Fruit fly (Drosophila melanogaster) whole organism, pupa: Measurements from ENCODE around the gene AstA-R1.

Experiments used
- CG10348 ChIP-seq: fragments of 200-800 bp; sonication (Bioruptor generic); IDR thresholded peaks from 2 replicates; pipeline ENCODE4 v1.3.6; 2022; ENCODE audit warnings: missing biosample characterization, missing genetic modification characterization
- CG12605 ChIP-seq: fragments of 200-800 bp; sonication (Bioruptor generic); IDR thresholded peaks from 2 replicates; pipeline ENCODE4 v1.3.6; 2022; ENCODE audit warnings: missing biosample characterization, missing genetic modification characterization
- CG13204 ChIP-seq: fragments of 200-800 bp; sonication (Bioruptor generic); optimal IDR thresholded peaks from 2 replicates; lab custom pipeline; 2018; ENCODE audit warnings: missing biosample characterization, mild to moderate bottlenecking, missing genetic modification characterization, moderate library complexity
- CG14655 ChIP-seq: fragments of 200-800 bp; sonication (Bioruptor generic); optimal IDR thresholded peaks from 3 replicates; lab custom pipeline; 2017; ENCODE audit warnings: mild to moderate bottlenecking, missing biosample characterization, missing genetic modification reagents, missing genetic modification characterization
- CG15710 ChIP-seq: fragments of 200-800 bp; sonication (Bioruptor generic); optimal IDR thresholded peaks from 2 replicates; lab custom pipeline; 2018; ENCODE audit warnings: missing biosample characterization, mild to moderate bottlenecking, missing genetic modification characterization, moderate library complexity
- CG17806 ChIP-seq: fragments of 200-800 bp; sonication (Bioruptor generic); optimal IDR thresholded peaks from 2 replicates; lab custom pipeline; 2018; ENCODE audit warnings: missing biosample characterization, mild to moderate bottlenecking, missing genetic modification characterization, moderate library complexity
- CG32121 ChIP-seq: fragments of 200-800 bp; sonication (Bioruptor generic); IDR thresholded peaks from 2 replicates; pipeline ENCODE4 v1.3.6; 2022; ENCODE audit warnings: missing biosample characterization, missing genetic modification characterization
- CG34367 ChIP-seq: fragments of 200-800 bp; sonication (Bioruptor generic); optimal IDR thresholded peaks from 2 replicates; lab custom pipeline; 2018; ENCODE audit warnings: missing biosample characterization, mild to moderate bottlenecking, missing genetic modification characterization
- CG4496 ChIP-seq: fragments of 200-800 bp; sonication (Bioruptor generic); IDR thresholded peaks from 3 replicates; pipeline ENCODE4 v1.3.6; 2022; ENCODE audit warnings: missing biosample characterization, missing genetic modification characterization
- CG8159 ChIP-seq: fragments of 200-800 bp; sonication (Bioruptor generic); optimal IDR thresholded peaks from 3 replicates; lab custom pipeline; 2018; ENCODE audit warnings: missing biosample characterization, mild to moderate bottlenecking, missing genetic modification characterization, moderate library complexity
- CG8301 ChIP-seq: fragments of 200-800 bp; sonication (Bioruptor generic); optimal IDR thresholded peaks from 2 replicates; lab custom pipeline; 2018; ENCODE audit warnings: missing biosample characterization, mild to moderate bottlenecking, missing genetic modification characterization
- CG9948 ChIP-seq: fragments of 200-800 bp; sonication (Bioruptor generic); optimal IDR thresholded peaks from 2 replicates; lab custom pipeline; 2018; ENCODE audit warnings: missing biosample characterization, mild to moderate bottlenecking, missing genetic modification characterization, moderate library complexity
- D1 ChIP-seq: fragments of 200-800 bp; sonication (Bioruptor generic); optimal IDR thresholded peaks from 2 replicates; lab custom pipeline; 2018; ENCODE audit warnings: missing biosample characterization, mild to moderate bottlenecking, missing genetic modification characterization, moderate library complexity
- EcR ChIP-seq: fragments of 200-800 bp; sonication (Bioruptor generic); optimal IDR thresholded peaks from 3 replicates; lab custom pipeline; 2019; ENCODE audit warnings: missing biosample characterization, missing genetic modification characterization, mild to moderate bottlenecking, moderate library complexity, missing genetic modification reagents
- Ets98B ChIP-seq: fragments of 200-800 bp; sonication (Bioruptor generic); IDR thresholded peaks from 2 replicates; pipeline ENCODE4 v1.3.6; 2022; ENCODE audit warnings: missing biosample characterization, missing genetic modification characterization
- Pif1A ChIP-seq: fragments of 200-800 bp; sonication (Bioruptor generic); optimal IDR thresholded peaks from 3 replicates; lab custom pipeline; 2016; ENCODE audit warnings: missing biosample characterization, missing genetic modification characterization
- Pif1B ChIP-seq: fragments of 200-800 bp; sonication (Bioruptor generic); optimal IDR thresholded peaks from 3 replicates; lab custom pipeline; 2016; ENCODE audit warnings: missing biosample characterization, missing genetic modification characterization
- Snoo ChIP-seq: fragments of 200-800 bp; sonication (Bioruptor generic); optimal IDR thresholded peaks from 3 replicates; lab custom pipeline; 2017; ENCODE audit warnings: missing biosample characterization, mild to moderate bottlenecking, missing genetic modification characterization, inconsistent platforms
- fd96Ca ChIP-seq: fragments of 200-800 bp; sonication (Bioruptor generic); IDR thresholded peaks from 3 replicates; pipeline ENCODE4 v1.3.6; 2022; ENCODE audit warnings: missing biosample characterization, missing genetic modification characterization
- gl ChIP-seq: fragments of 200-800 bp; sonication (Bioruptor generic); optimal IDR thresholded peaks from 2 replicates; lab custom pipeline; 2018; ENCODE audit warnings: missing biosample characterization, mild to moderate bottlenecking, missing genetic modification characterization
- rn ChIP-seq: fragments of 200-800 bp; sonication (Bioruptor generic); IDR thresholded peaks from 2 replicates; pipeline ENCODE4 v1.3.6; 2022; ENCODE audit warnings: missing biosample characterization, missing genetic modification characterization

Gene AstA-R1

DNA sequence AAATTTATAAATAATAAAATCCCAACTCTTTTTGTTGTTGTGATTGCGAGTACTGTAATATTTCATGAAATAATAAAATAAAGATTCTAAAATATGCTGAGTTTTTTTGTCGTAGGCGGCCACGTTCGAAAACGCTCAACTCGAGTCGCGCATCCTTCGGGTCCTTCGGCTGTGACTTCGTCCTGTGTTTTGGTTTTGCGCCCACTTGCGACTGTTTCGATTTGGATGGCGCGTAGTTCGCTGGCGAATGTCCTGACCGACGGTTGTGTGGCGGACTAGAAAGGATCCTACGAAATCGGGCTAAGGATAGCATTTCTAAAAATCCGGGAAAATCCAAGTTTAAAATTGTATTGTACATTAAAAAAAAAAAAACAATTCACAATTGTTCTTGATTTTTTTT, at the start of gene AstA-R1:
Gene AstA-R1 (plus strand): TSS at position 231 of the 400 bp plus-strand sequence.
- no peak for TF ChIP-seq CG14655 (GFP tag; lab: Kevin White, UChicago)
- no peak for TF ChIP-seq fd96Ca (GFP tag; lab: Robert Waterston, UW)
- TF ChIP-seq rn (GFP tag; lab: Robert Waterston, UW), result no peak
- no peak for TF ChIP-seq gl (tag; lab: Kevin White, UChicago)

dm6 chrX:3530696-3531095, 43.6 kb upstream of the AstA-R1 start:
- TF ChIP-seq CG34367 (no peak), CG12605 (GFP tag; lab: Robert Waterston, UW) (no peak), D1 (no peak), CG17806 (tag; lab: Kevin White, UChicago) (no peak)

- TF ChIP-seq Pif1B (GFP tag; lab: Kevin White, UChicago) (peak; percentile 22), CG14655 (GFP tag; lab: Kevin White, UChicago) (no peak), Ets98B (GFP tag; lab: Robert Waterston, UW) (peak; percentile 21; the same call in 1 of the 2 replicates), D1 (no peak), CG4496 (peak; percentile 53; the same call in 2 of the 3 replicates), fd96Ca (GFP tag; lab: Robert Waterston, UW) (0 out of 3 replicates have a peak, but pooled peaks have one; percentile 22)
Measured at dm6 chrX:3538775-3539174, 35.6 kb upstream of the AstA-R1 start.

- peak; percentile 96 for TF ChIP-seq CG8301 (tag; lab: Kevin White, UChicago)
- TF ChIP-seq Ets98B (GFP tag; lab: Robert Waterston, UW), result peak; percentile 96
- TF ChIP-seq CG10348 (GFP tag; lab: Robert Waterston, UW), result peak; percentile 65
- peak; percentile 93 for TF ChIP-seq CG32121 (GFP tag; lab: Robert Waterston, UW)
- TF ChIP-seq CG8159 (tag; lab: Kevin White, UChicago), result peak; percentile 89
- peak; percentile 91 for TF ChIP-seq CG9948 (tag; lab: Kevin White, UChicago)
- TF ChIP-seq CG13204 (GFP tag; lab: Kevin White, UChicago), result peak; percentile 51
- peak; percentile 93 for TF ChIP-seq CG4496
- TF ChIP-seq CG15710 (tag; lab: Kevin White, UChicago), result peak; percentile 91
- TF ChIP-seq Snoo (tag; lab: Kevin White, UChicago), result peak; percentile 89
- peak; percentile 29 for TF ChIP-seq EcR (GFP tag; lab: Kevin White, UChicago)
- TF ChIP-seq Pif1A (GFP tag; lab: Kevin White, UChicago), result peak; percentile 90
- TF ChIP-seq CG12605 (GFP tag; lab: Robert Waterston, UW), result peak; percentile 95
- TF ChIP-seq CG14655 (GFP tag; lab: Kevin White, UChicago), result peak; percentile 97
- TF ChIP-seq fd96Ca (GFP tag; lab: Robert Waterston, UW), result peak; percentile 63; the same call in 1 of the 3 replicates
- TF ChIP-seq CG34367, result peak; percentile 88
- peak; percentile 93 for TF ChIP-seq CG17806 (tag; lab: Kevin White, UChicago)
- TF ChIP-seq gl (tag; lab: Kevin White, UChicago), result peak; percentile 72
- peak; percentile 86 for TF ChIP-seq rn (GFP tag; lab: Robert Waterston, UW)
- TF ChIP-seq D1, result peak; percentile 83
- TF ChIP-seq Pif1B (GFP tag; lab: Kevin White, UChicago), result peak; percentile 93
Measured at dm6 chrX:3545849-3546518, 28.4 kb upstream of the AstA-R1 start.

- TF ChIP-seq CG34367 (no peak), CG8301 (tag; lab: Kevin White, UChicago) (no peak), CG14655 (GFP tag; lab: Kevin White, UChicago) (peak; percentile 2), CG10348 (GFP tag; lab: Robert Waterston, UW) (no peak), D1 (no peak), CG4496 (no peak), CG8159 (tag; lab: Kevin White, UChicago) (no peak), CG32121 (GFP tag; lab: Robert Waterston, UW) (no peak)
Measured at dm6 chrX:3548568-3548967, 25.8 kb upstream of the AstA-R1 start.

dm6 chrX:3549275-3549674, 25.1 kb upstream of the AstA-R1 start:
- TF ChIP-seq CG9948 (tag; lab: Kevin White, UChicago), result no peak
- TF ChIP-seq CG12605 (GFP tag; lab: Robert Waterston, UW), result no peak
- TF ChIP-seq Snoo (tag; lab: Kevin White, UChicago), result no peak
- TF ChIP-seq CG10348 (GFP tag; lab: Robert Waterston, UW), result no peak

dm6 chrX:3555190-3555849, 19.0 kb upstream of the AstA-R1 start:
- peak; percentile 47; the same call in 1 of the 2 replicates for TF ChIP-seq Ets98B (GFP tag; lab: Robert Waterston, UW)
- peak; percentile 69 for TF ChIP-seq CG4496
- TF ChIP-seq CG32121 (GFP tag; lab: Robert Waterston, UW), result peak; percentile 48; the same call in 1 of the 2 replicates
- no peak for TF ChIP-seq CG10348 (GFP tag; lab: Robert Waterston, UW)
- TF ChIP-seq CG9948 (tag; lab: Kevin White, UChicago), result peak; percentile 34
- no peak for TF ChIP-seq CG13204 (GFP tag; lab: Kevin White, UChicago)
- TF ChIP-seq CG34367, result peak; percentile 21
- no peak for TF ChIP-seq EcR (GFP tag; lab: Kevin White, UChicago)
- no peak for TF ChIP-seq rn (GFP tag; lab: Robert Waterston, UW)
- TF ChIP-seq CG8159 (tag; lab: Kevin White, UChicago), result peak; percentile 58
- no peak for TF ChIP-seq Pif1A (GFP tag; lab: Kevin White, UChicago)
- TF ChIP-seq fd96Ca (GFP tag; lab: Robert Waterston, UW), result peak; percentile 63; the same call in 1 of the 3 replicates
- TF ChIP-seq CG15710 (tag; lab: Kevin White, UChicago), result peak; percentile 56
- peak; percentile 60 for TF ChIP-seq CG14655 (GFP tag; lab: Kevin White, UChicago)
- no peak for TF ChIP-seq Snoo (tag; lab: Kevin White, UChicago)
- TF ChIP-seq CG17806 (tag; lab: Kevin White, UChicago), result peak; percentile 74
- TF ChIP-seq CG8301 (tag; lab: Kevin White, UChicago), result peak; percentile 31
- no peak for TF ChIP-seq CG12605 (GFP tag; lab: Robert Waterston, UW)
- TF ChIP-seq gl (tag; lab: Kevin White, UChicago), result no peak
- TF ChIP-seq Pif1B (GFP tag; lab: Kevin White, UChicago), result no peak
- no peak for TF ChIP-seq D1
